Worm (Caenorhabditis elegans) whole organism, mixed stage, embryonic: ENCODE measurements around the gene W02G9.3.

Experiments
- M03D4.4 ChIP-seq: sonication (generic microtip); optimal IDR thresholded peaks from 2 replicates; lab custom pipeline; 2017; ENCODE audit warnings: mild to moderate bottlenecking, missing genetic modification characterization, missing compliant biosample characterization
- bed-3 ChIP-seq: fragments of 200-800 bp; sonication (Bioruptor generic); optimal IDR thresholded peaks from 3 replicates; lab custom pipeline; 2018; ENCODE audit warnings: mild to moderate bottlenecking, missing genetic modification characterization, moderate library complexity, missing compliant biosample characterization
- blmp-1 ChIP-seq: fragments of 150-350 bp; optimal IDR thresholded peaks from 2 replicates; lab custom pipeline; 2014; ENCODE audit warnings: missing biosample characterization, missing genetic modification characterization
- ceh-39 ChIP-seq: fragments of 150-350 bp; optimal IDR thresholded peaks from 2 replicates; lab custom pipeline; 2014; ENCODE audit warnings: missing biosample characterization, missing genetic modification characterization
- ceh-83 ChIP-seq: fragments of 200-800 bp; sonication (Bioruptor generic); optimal IDR thresholded peaks from 2 replicates; lab custom pipeline; 2018; ENCODE audit warnings: mild to moderate bottlenecking, missing genetic modification characterization, missing compliant biosample characterization
- cnd-1 ChIP-seq: fragments of 200-800 bp; sonication (Bioruptor generic); optimal IDR thresholded peaks from 2 replicates; lab custom pipeline; 2018; ENCODE audit warnings: mild to moderate bottlenecking, missing genetic modification characterization, missing compliant biosample characterization
- drap-1 ChIP-seq: fragments of 200-800 bp; sonication (Bioruptor generic); optimal IDR thresholded peaks from 3 replicates; lab custom pipeline; 2018; ENCODE audit warnings: mild to moderate bottlenecking, missing genetic modification characterization, missing compliant biosample characterization
- elt-1 ChIP-seq: sonication (generic microtip); optimal IDR thresholded peaks from 2 replicates; lab custom pipeline; 2017; ENCODE audit warnings: missing genetic modification characterization, mild to moderate bottlenecking, missing compliant biosample characterization, antibody characterized with exemption, moderate library complexity, borderline replicate concordance; ENCODE audit not compliant: insufficient read depth
- elt-3 ChIP-seq: fragments of 150-350 bp; optimal IDR thresholded peaks from 2 replicates; lab custom pipeline; 2014; ENCODE audit warnings: missing biosample characterization, missing genetic modification characterization
- flh-1 ChIP-seq: fragments of 200-800 bp; sonication (Bioruptor generic); optimal IDR thresholded peaks from 2 replicates; lab custom pipeline; 2018; ENCODE audit warnings: mild to moderate bottlenecking, missing genetic modification characterization, moderate library complexity, missing compliant biosample characterization
- ham-2 ChIP-seq: fragments of 200-800 bp; sonication (Bioruptor generic); optimal IDR thresholded peaks from 2 replicates; lab custom pipeline; 2018; ENCODE audit warnings: mild to moderate bottlenecking, missing genetic modification characterization, missing compliant biosample characterization
- hlh-1 ChIP-seq: fragments of 150-350 bp; optimal IDR thresholded peaks from 2 replicates; lab custom pipeline; 2014; ENCODE audit warnings: missing biosample characterization, missing genetic modification reagents, missing genetic modification characterization
- lin-13 ChIP-seq: fragments of 150-350 bp; optimal IDR thresholded peaks from 2 replicates; lab custom pipeline; 2014; ENCODE audit warnings: missing biosample characterization, missing genetic modification characterization
- lin-32 ChIP-seq: fragments of 200-800 bp; sonication (Bioruptor generic); optimal IDR thresholded peaks from 2 replicates; lab custom pipeline; 2018; ENCODE audit warnings: mild to moderate bottlenecking, missing genetic modification characterization, missing compliant biosample characterization
- mab-5 ChIP-seq: fragments of 150-350 bp; optimal IDR thresholded peaks from 2 replicates; lab custom pipeline; 2014; ENCODE audit warnings: missing biosample characterization, missing genetic modification characterization
- mep-1 ChIP-seq: fragments of 150-350 bp; optimal IDR thresholded peaks from 2 replicates; lab custom pipeline; 2017; ENCODE audit warnings: missing biosample characterization, missing genetic modification reagents, missing genetic modification characterization, inconsistent platforms
- nhr-12 ChIP-seq: fragments of 150-350 bp; optimal IDR thresholded peaks from 2 replicates; lab custom pipeline; 2014; ENCODE audit warnings: missing biosample characterization, missing genetic modification characterization
- nhr-2 ChIP-seq: fragments of 150-350 bp; optimal IDR thresholded peaks from 2 replicates; lab custom pipeline; 2014; ENCODE audit warnings: missing biosample characterization, missing genetic modification characterization
- nhr-237 ChIP-seq: fragments of 150-350 bp; optimal IDR thresholded peaks from 2 replicates; lab custom pipeline; 2014; ENCODE audit warnings: missing biosample characterization, missing genetic modification characterization
- nhr-76 ChIP-seq: sonication (generic microtip); optimal IDR thresholded peaks from 2 replicates; lab custom pipeline; 2017; ENCODE audit warnings: missing biosample characterization, missing genetic modification characterization
- pha-4 ChIP-seq: fragments of 150-350 bp; optimal IDR thresholded peaks from 2 replicates; lab custom pipeline; 2018; ENCODE audit warnings: missing biosample characterization, missing genetic modification reagents, missing genetic modification characterization
- sem-2 ChIP-seq: fragments of 200-800 bp; sonication (Bioruptor generic); optimal IDR thresholded peaks from 2 replicates; lab custom pipeline; 2018; ENCODE audit warnings: mild to moderate bottlenecking, missing genetic modification characterization, missing compliant biosample characterization
- sptf-1 ChIP-seq: sonication (generic microtip); optimal IDR thresholded peaks from 2 replicates; lab custom pipeline; 2017; ENCODE audit warnings: mild to moderate bottlenecking, missing genetic modification characterization, moderate library complexity, missing compliant biosample characterization
- unc-120 ChIP-seq: sonication (generic microtip); optimal IDR thresholded peaks from 2 replicates; lab custom pipeline; 2017; ENCODE audit warnings: missing genetic modification characterization, missing compliant biosample characterization; ENCODE audit not compliant: poor library complexity, severe bottlenecking
- unc-62 ChIP-seq: fragments of 150-350 bp; optimal IDR thresholded peaks from 2 replicates; lab custom pipeline; 2014; ENCODE audit warnings: missing biosample characterization, missing genetic modification reagents, missing genetic modification characterization
- zip-8 ChIP-seq: fragments of 150-350 bp; optimal IDR thresholded peaks from 2 replicates; lab custom pipeline; 2014; ENCODE audit warnings: missing biosample characterization, missing genetic modification characterization
- ztf-11 ChIP-seq: fragments of 150-350 bp; optimal IDR thresholded peaks from 2 replicates; lab custom pipeline; 2014; ENCODE audit warnings: missing biosample characterization, missing genetic modification characterization

The W02G9.3 gene

ce11 chrV:2639506-2639905, 33.3 kb upstream of the W02G9.3 start:
- TF ChIP-seq sem-2, result no peak
- TF ChIP-seq unc-120 (tag; lab: Kevin White, UChicago), result no peak
- TF ChIP-seq ceh-83 (GFP tag; lab: Kevin White, UChicago), result no peak
- no peak for TF ChIP-seq mab-5
- no peak for TF ChIP-seq mep-1 (tag; lab: Kevin White, UChicago)
- no peak for TF ChIP-seq drap-1 (GFP tag; lab: Kevin White, UChicago)
- TF ChIP-seq M03D4.4, result no peak
- TF ChIP-seq zip-8 (tag; lab: Kevin White, UChicago), result no peak
- TF ChIP-seq bed-3 (GFP tag; lab: Kevin White, UChicago), result no peak

DNA sequence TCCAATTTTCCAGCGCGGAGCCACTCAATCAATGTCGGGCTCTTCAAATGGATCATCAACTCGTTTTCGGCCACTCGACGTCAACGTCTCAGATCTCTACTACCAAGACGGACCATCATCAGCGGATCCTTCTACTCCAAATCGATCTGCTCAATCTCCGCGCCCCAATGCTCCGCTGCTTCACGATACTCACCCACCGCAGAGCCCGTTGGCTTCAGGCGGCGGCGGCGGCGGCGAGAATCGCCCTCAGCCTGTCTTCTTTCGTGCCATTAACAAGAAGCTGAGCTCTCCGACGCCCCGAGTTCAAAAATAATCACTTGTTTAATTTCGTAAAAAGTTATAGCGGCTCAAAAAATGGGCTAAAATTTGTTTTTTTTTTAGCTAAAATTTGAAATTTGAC, 26.7 kb upstream of the W02G9.3 start:
- TF ChIP-seq unc-120 (tag; lab: Kevin White, UChicago) (no peak), ceh-39 (tag; lab: Kevin White, UChicago) (no peak), nhr-237 (tag; lab: Kevin White, UChicago) (no peak), unc-62 (GFP tag; lab: Kevin White, UChicago) (no peak), sptf-1 (tag; lab: Kevin White, UChicago) (no peak), ztf-11 (no peak)

DNA sequence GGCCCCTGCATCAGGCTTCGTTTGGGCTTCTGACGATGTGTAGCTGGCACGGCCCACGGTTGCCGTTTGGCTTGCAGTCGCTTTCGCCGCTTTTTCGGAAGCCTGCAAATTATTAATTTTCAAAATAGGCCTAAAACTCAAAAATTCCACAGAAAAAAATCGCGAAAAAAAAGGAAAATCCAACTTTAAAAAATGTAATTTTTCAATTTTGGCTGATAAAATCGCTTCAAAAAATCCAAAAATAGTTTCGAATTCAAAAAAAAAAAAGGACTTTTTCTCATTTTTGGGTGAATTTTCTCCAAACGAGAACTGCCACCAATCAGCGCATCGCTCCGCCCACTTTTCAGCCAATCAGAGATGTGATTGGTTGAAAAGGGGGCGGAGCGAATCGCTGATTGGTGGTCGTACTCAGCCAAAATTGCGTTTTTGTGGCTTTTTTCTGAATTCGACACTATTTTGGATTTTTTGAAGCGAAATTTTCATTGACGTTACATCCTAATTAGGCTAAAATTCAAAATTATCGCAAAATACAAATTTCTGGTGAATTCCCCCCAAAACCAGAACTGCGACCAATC, 25.5 kb upstream of the W02G9.3 start:
- TF ChIP-seq sptf-1 (tag; lab: Kevin White, UChicago) (no peak), sem-2 (no peak), M03D4.4 (no peak), hlh-1 (tag; lab: Kevin White, UChicago) (no peak), elt-1 (tag; lab: Kevin White, UChicago) (no peak), nhr-237 (tag; lab: Kevin White, UChicago) (no peak), zip-8 (tag; lab: Kevin White, UChicago) (no peak), pha-4 (tag; lab: Kevin White, UChicago) (no peak), lin-13 (tag; lab: Kevin White, UChicago) (no peak), lin-32 (no peak), nhr-12 (tag; lab: Kevin White, UChicago) (no peak), cnd-1 (tag; lab: Kevin White, UChicago) (no peak), ceh-39 (tag; lab: Kevin White, UChicago) (no peak)

DNA sequence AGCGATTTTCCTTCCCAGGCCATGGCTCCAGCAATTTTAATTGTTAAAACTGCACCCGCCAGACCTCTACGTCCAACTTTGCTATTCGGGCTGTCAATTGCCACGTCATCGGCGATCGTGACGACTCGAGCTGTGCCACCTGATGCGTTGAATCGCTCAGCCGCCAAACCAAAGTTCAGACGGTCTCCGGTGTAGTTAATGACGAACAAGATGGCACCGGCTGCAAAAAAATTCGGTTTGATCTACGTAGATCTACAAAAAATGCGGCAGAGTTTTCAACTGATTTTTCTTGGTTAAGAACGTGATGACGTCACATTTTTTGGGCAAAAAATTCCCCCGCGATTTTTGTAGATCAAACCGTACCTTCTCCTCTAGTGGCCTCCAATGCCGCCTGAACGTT, 21.8 kb upstream of the W02G9.3 start:
- no peak for TF ChIP-seq ham-2 (GFP tag; lab: Kevin White, UChicago)
- no peak for TF ChIP-seq nhr-237 (tag; lab: Kevin White, UChicago)
- TF ChIP-seq zip-8 (tag; lab: Kevin White, UChicago), result peak; percentile 17
- no peak for TF ChIP-seq blmp-1 (tag; lab: Kevin White, UChicago)

DNA sequence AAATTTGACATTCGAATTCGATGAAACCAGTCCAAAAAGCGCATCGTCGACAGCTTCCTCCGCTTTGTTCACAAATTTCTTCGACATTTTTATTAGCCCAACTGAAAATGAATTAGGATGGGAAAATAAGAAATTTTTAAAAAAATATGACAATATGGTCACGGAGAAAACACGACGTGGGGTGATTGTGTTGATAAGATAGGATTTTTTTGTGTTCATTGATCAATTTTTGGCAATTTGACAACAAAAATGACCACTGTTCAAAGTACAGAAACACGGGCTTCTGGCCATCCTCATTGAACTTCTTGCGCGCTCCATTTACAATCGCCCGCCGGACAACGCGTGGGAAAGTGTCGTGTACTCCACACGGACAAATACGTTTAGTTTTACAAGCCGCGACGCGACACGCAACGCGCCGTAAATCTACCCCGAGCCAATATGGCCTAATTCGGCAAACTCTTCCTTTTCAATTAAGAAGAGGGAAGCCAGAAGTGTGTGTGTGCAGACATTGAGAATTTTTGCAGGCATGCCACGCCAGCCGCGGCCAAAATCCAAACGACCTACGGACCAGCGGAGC, 20.1 kb upstream of the W02G9.3 start, which contains the start of the genes W02H5.8 and angl-1:
Gene W02H5.8, minus strand, starts transcription at position 101 of the 577 bp plus-strand sequence.
Gene angl-1, plus strand, starts transcription at position 527 of the 577 bp plus-strand sequence.
- TF ChIP-seq ham-2 (GFP tag; lab: Kevin White, UChicago) (no peak), flh-1 (GFP tag; lab: Kevin White, UChicago) (no peak), nhr-76 (tag; lab: Kevin White, UChicago) (no peak)

ce11 chrV:2656159-2656558, 16.6 kb upstream of the W02G9.3 start:
- TF ChIP-seq elt-3, result no peak
- no peak for TF ChIP-seq nhr-12 (tag; lab: Kevin White, UChicago)
- TF ChIP-seq flh-1 (GFP tag; lab: Kevin White, UChicago), result no peak
- TF ChIP-seq elt-1 (tag; lab: Kevin White, UChicago), result no peak
- TF ChIP-seq zip-8 (tag; lab: Kevin White, UChicago), result no peak
- TF ChIP-seq ham-2 (GFP tag; lab: Kevin White, UChicago), result no peak
- TF ChIP-seq drap-1 (GFP tag; lab: Kevin White, UChicago), result no peak
- no peak for TF ChIP-seq M03D4.4
- TF ChIP-seq cnd-1 (tag; lab: Kevin White, UChicago), result no peak
- TF ChIP-seq hlh-1 (tag; lab: Kevin White, UChicago), result no peak
- TF ChIP-seq nhr-2, result no peak
